Worm (Caenorhabditis elegans): Measurements from ENCODE around the gene col-75.

Gene col-75

ce11 chrII:6386467-6386866 lies 39.6 kb upstream of the col-75 start, which contains the start of gene F58F12.4:
Gene F58F12.4 (plus strand): TSS chrII:6386767.
- TF ChIP-seq fkh-8 (tag; optimal IDR thresholded peaks at IDR 0.05) (no peak), lsy-2 (tag; optimal IDR thresholded peaks at IDR 0.05) (no peak), dpl-1 (GFP tag; optimal IDR thresholded peaks at IDR 0.05) (no peak), alr-1 (tag; optimal IDR thresholded peaks at IDR 0.05; ENCODE audit: borderline replicate concordance) (no peak), ces-1 (GFP tag; optimal IDR thresholded peaks at IDR 0.05) (no peak), unc-86 (tag; optimal IDR thresholded peaks at IDR 0.05) (no peak), egl-27 (tag; optimal IDR thresholded peaks at IDR 0.05) (no peak), snpc-4 (tag; optimal IDR thresholded peaks at IDR 0.05) (no peak), mdl-1 (tag; optimal IDR thresholded peaks at IDR 0.05) (no peak), hlh-17 (GFP tag; optimal IDR thresholded peaks at IDR 0.05; ENCODE audit: borderline replicate concordance) (no peak), C04F5.9 (tag; optimal IDR thresholded peaks at IDR 0.05) (no peak), zag-1 (tag; optimal IDR thresholded peaks at IDR 0.05) (no peak), unc-30 (tag; optimal IDR thresholded peaks at IDR 0.05) (no peak), nhr-47 (tag; optimal IDR thresholded peaks at IDR 0.05) (no peak), C16A3.4 (tag; optimal IDR thresholded peaks at IDR 0.05) (no peak), zip-4 (GFP tag; optimal IDR thresholded peaks at IDR 0.05) (no peak), ama-1 (optimal IDR thresholded peaks at IDR 0.05) (no peak), jun-1 (tag; optimal IDR thresholded peaks at IDR 0.05) (no peak)

- TF ChIP-seq snpc-4 (tag; optimal IDR thresholded peaks at IDR 0.05) (no peak), aha-1 (tag; optimal IDR thresholded peaks at IDR 0.05) (no peak), nhr-71 (tag; optimal IDR thresholded peaks at IDR 0.05) (no peak), lir-3 (tag; optimal IDR thresholded peaks at IDR 0.05; ENCODE audit: poor library complexity) (no peak), nhr-90 (tag; optimal IDR thresholded peaks at IDR 0.05; ENCODE audit: poor library complexity) (no peak), nhr-19 (GFP tag; conservative IDR thresholded peaks at IDR 0.05) (no peak), pqm-1 (tag; optimal IDR thresholded peaks at IDR 0.05) (no peak), ces-1 (GFP tag; optimal IDR thresholded peaks at IDR 0.05) (no peak), nhr-85 (tag) (no peak), ztf-4 (tag; optimal IDR thresholded peaks at IDR 0.05) (no peak), aly-2 (tag; optimal IDR thresholded peaks at IDR 0.05) (no peak), egl-13 (tag; optimal IDR thresholded peaks at IDR 0.05) (no peak), mep-1 (tag; optimal IDR thresholded peaks at IDR 0.05) (no peak), ets-5 (GFP tag; IDR thresholded peaks at IDR 0.05) (no peak), tlp-1 (tag; optimal IDR thresholded peaks at IDR 0.05) (no peak), fkh-10 (GFP tag; optimal IDR thresholded peaks at IDR 0.05) (no peak), C16A3.4 (tag; optimal IDR thresholded peaks at IDR 0.05) (no peak), grh-1 (GFP tag; IDR thresholded peaks at IDR 0.05) (no peak), blmp-1 (tag; optimal IDR thresholded peaks at IDR 0.05) (no peak)
Observed at ce11 chrII:6387937-6388336, 38.2 kb upstream of the col-75 start, which contains the start of gene F58F12.2. Gene F58F12.2 (minus strand): TSS chrII:6388037.

- TF ChIP-seq ceh-90 (tag; optimal IDR thresholded peaks at IDR 0.05) = no peak
- no peak for TF ChIP-seq isw-1 (GFP tag; IDR thresholded peaks at IDR 0.05)
- no peak for TF ChIP-seq Y116A8C.19 (tag; optimal IDR thresholded peaks at IDR 0.05; ENCODE audit: borderline replicate concordance)
- no peak for TF ChIP-seq rnt-1 (tag; optimal IDR thresholded peaks at IDR 0.05)
- TF ChIP-seq nhr-237 (tag; optimal IDR thresholded peaks at IDR 0.05) = no peak
- TF ChIP-seq sptf-1 (tag; optimal IDR thresholded peaks at IDR 0.05) = no peak
- TF ChIP-seq unc-130 (tag; optimal IDR thresholded peaks at IDR 0.05) = no peak
- no peak for TF ChIP-seq ceh-8 (GFP tag; optimal IDR thresholded peaks at IDR 0.05)
- no peak for TF ChIP-seq lin-39 (tag; optimal IDR thresholded peaks at IDR 0.05)
- TF ChIP-seq elt-2 (tag; optimal IDR thresholded peaks at IDR 0.05) = no peak
- no peak for TF ChIP-seq sox-4 (tag; optimal IDR thresholded peaks at IDR 0.05)
- TF ChIP-seq sup-37 (GFP tag; optimal IDR thresholded peaks at IDR 0.05) = no peak
- no peak for TF ChIP-seq lin-15B (tag; optimal IDR thresholded peaks at IDR 0.05)
- no peak for TF ChIP-seq lin-35 (GFP tag; optimal IDR thresholded peaks at IDR 0.05)
- TF ChIP-seq unc-98 (GFP tag; IDR thresholded peaks at IDR 0.05) = no peak
- no peak for TF ChIP-seq aha-1 (tag; optimal IDR thresholded peaks at IDR 0.05)
- no peak for TF ChIP-seq hpl-2 (GFP tag; optimal IDR thresholded peaks at IDR 0.05)
- no peak for TF ChIP-seq lin-14 (GFP tag; optimal IDR thresholded peaks at IDR 0.05)
- TF ChIP-seq zip-4 (GFP tag; optimal IDR thresholded peaks at IDR 0.05) = no peak
Observed at ce11 chrII:6391195-6391594, 34.9 kb upstream of the col-75 start, which contains the start of gene F58F12.3. Gene F58F12.3 (minus strand): TSS chrII:6391295.
